Fruit fly (Drosophila melanogaster): ENCODE data around the gene SmE.

The SmE gene

dm6 chr2L:7925389-7925788 is 40.1 kb upstream of the SmE start (continued):
- TF ChIP-seq net (GFP tag; optimal IDR thresholded peaks at IDR 0.05) (peak; percentile 96), fkh (GFP tag; optimal IDR thresholded peaks at IDR 0.05) (no peak), vri (GFP tag; optimal IDR thresholded peaks at IDR 0.05) (peak; percentile 84), Sox102F (GFP tag; optimal IDR thresholded peaks at IDR 0.05) (peak; percentile 91), Sox15 (GFP tag; optimal IDR thresholded peaks at IDR 0.05) (peak; percentile 83), svp (GFP tag) (peak; percentile 95), Hr38 (GFP tag; optimal IDR thresholded peaks at IDR 0.05) (peak; percentile 74), Ets96B (tag; optimal IDR thresholded peaks at IDR 0.05) (peak; percentile 96), CG1621 (tag; optimal IDR thresholded peaks at IDR 0.05) (peak; percentile 94), topi (GFP tag; optimal IDR thresholded peaks at IDR 0.05) (peak; percentile 92), CG9139 (GFP tag; optimal IDR thresholded peaks at IDR 0.05) (peak; percentile 88), CG3032 (tag; optimal IDR thresholded peaks at IDR 0.05) (peak; percentile 94), CG8632 (GFP tag; optimal IDR thresholded peaks at IDR 0.05) (peak; percentile 89), Sox14 (GFP tag; optimal IDR thresholded peaks at IDR 0.05) (peak; percentile 97), CG32006 (GFP tag; optimal IDR thresholded peaks at IDR 0.05) (peak; percentile 98), CG6276 (GFP tag; optimal IDR thresholded peaks at IDR 0.05) (peak; percentile 96), OdsH (GFP tag; optimal IDR thresholded peaks at IDR 0.05) (peak; percentile 95), CG15336 (GFP tag; IDR thresholded peaks at IDR 0.05) (peak; percentile 98), dsx (GFP tag; optimal IDR thresholded peaks at IDR 0.05; ENCODE audit: poor library complexity, severe bottlenecking) (peak; percentile 93), Gug (GFP tag; IDR thresholded peaks at IDR 0.05) (peak; percentile 96), salr (GFP tag; optimal IDR thresholded peaks at IDR 0.05) (peak; percentile 90 to 97), CG6854 (GFP tag; optimal IDR thresholded peaks at IDR 0.05) (peak; percentile 82), fd59A (GFP tag; optimal IDR thresholded peaks at IDR 0.05) (peak; percentile 90), CG6792 (GFP tag; optimal IDR thresholded peaks at IDR 0.05) (peak; percentile 94), spab (GFP tag; optimal IDR thresholded peaks at IDR 0.05) (peak; percentile 94), CG8319 (GFP tag; optimal IDR thresholded peaks at IDR 0.05) (peak; percentile 85), CG16779 (tag; optimal IDR thresholded peaks at IDR 0.05) (peak; percentile 91), Eip75B (GFP tag; optimal IDR thresholded peaks at IDR 0.05) (peak; percentile 96), CG4318 (GFP tag; optimal IDR thresholded peaks at IDR 0.05) (peak; percentile 95)

DNA sequence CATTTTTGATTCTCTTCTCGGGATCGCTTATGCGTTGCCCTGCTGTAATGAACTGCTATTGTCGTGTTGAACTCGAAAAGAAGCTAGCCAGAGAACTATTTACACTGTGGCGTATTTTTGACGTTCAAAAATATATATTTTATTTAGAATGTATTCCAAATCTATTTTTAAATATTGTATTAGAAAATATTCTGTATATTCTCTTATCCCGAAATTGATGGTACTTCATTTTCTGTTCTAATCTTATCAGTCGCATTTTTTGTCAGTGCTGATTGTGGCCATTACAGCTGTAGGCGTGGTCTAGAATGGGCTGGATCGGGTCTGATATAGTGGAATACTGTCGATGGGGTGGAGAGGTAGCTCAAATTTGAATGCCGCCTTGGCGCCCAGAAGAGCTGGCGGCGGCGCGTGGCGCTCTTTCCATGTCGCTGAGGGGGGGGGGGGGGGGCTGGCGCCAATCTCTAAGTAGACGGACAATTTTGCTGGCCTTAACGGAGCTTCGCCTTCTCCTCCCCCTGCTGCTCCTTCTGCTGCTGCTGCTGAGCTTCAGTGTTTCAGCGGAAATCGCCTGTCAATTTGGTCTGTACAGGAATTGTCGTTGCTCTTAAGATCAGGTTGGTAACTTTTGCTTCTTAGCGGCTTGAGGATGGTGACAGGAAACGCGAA is 38.5 kb upstream of the SmE start:
- peak; percentile 35 for TF ChIP-seq Eip78C (GFP tag)
- no peak for TF ChIP-seq lz (GFP tag; optimal IDR thresholded peaks at IDR 0.05)
- TF ChIP-seq salr (GFP tag; optimal IDR thresholded peaks at IDR 0.05) = peak in 1 of 2 experiments; percentile 22
- TF ChIP-seq CG11762 (GFP tag; optimal IDR thresholded peaks at IDR 0.05; ENCODE audit: insufficient read depth) = no peak
- no peak for TF ChIP-seq fd85E (GFP tag; optimal IDR thresholded peaks at IDR 0.05)
- TF ChIP-seq CG3032 (tag; optimal IDR thresholded peaks at IDR 0.05) = peak; percentile 39
- no peak for TF ChIP-seq net (GFP tag; optimal IDR thresholded peaks at IDR 0.05)
- no peak for TF ChIP-seq cyc (GFP tag; optimal IDR thresholded peaks at IDR 0.05)
- no peak for TF ChIP-seq Lpt (GFP tag; optimal IDR thresholded peaks at IDR 0.05)
- peak; percentile 13 for TF ChIP-seq CG6808 (GFP tag; optimal IDR thresholded peaks at IDR 0.05)
- TF ChIP-seq CG31627 (GFP tag; optimal IDR thresholded peaks at IDR 0.05) = no peak
- peak; percentile 8 for TF ChIP-seq spab (GFP tag; optimal IDR thresholded peaks at IDR 0.05)
- TF ChIP-seq CG6163 (GFP tag; IDR thresholded peaks at IDR 0.05) = peak; percentile 36; the same call in 1 of the 3 replicates
- no peak for TF ChIP-seq CG4318 (GFP tag; optimal IDR thresholded peaks at IDR 0.05)
- TF ChIP-seq eg (GFP tag; IDR thresholded peaks at IDR 0.05) = no peak
- TF ChIP-seq dac (GFP tag; optimal IDR thresholded peaks at IDR 0.05) = no peak
- no peak for TF ChIP-seq Blimp-1 (GFP tag; optimal IDR thresholded peaks at IDR 0.05)
- no peak for TF ChIP-seq Eip93F (GFP tag; optimal IDR thresholded peaks at IDR 0.05)
- peak; percentile 8 for TF ChIP-seq CG8632 (GFP tag; optimal IDR thresholded peaks at IDR 0.05)
- TF ChIP-seq CG34406 (GFP tag; optimal IDR thresholded peaks at IDR 0.05) = no peak
- TF ChIP-seq Ets96B (tag; optimal IDR thresholded peaks at IDR 0.05) = peak; percentile 46
- peak; percentile 42 for TF ChIP-seq dsx (GFP tag; optimal IDR thresholded peaks at IDR 0.05; ENCODE audit: poor library complexity, severe bottlenecking)
- TF ChIP-seq CG3919 (GFP tag; optimal IDR thresholded peaks at IDR 0.05) = no peak
- TF ChIP-seq CG8319 (GFP tag; optimal IDR thresholded peaks at IDR 0.05) = no peak
- TF ChIP-seq Smox (GFP tag; optimal IDR thresholded peaks at IDR 0.05) = no peak
- no peak for TF ChIP-seq Met (GFP tag; optimal IDR thresholded peaks at IDR 0.05)
- no peak for TF ChIP-seq svp (GFP tag)
- TF ChIP-seq Sox102F (GFP tag; optimal IDR thresholded peaks at IDR 0.05) = no peak
- peak; percentile 48 for TF ChIP-seq CG1621 (tag; optimal IDR thresholded peaks at IDR 0.05)
- no peak for TF ChIP-seq acj6 (GFP tag; optimal IDR thresholded peaks at IDR 0.05)
- peak; percentile 38; the same call in 1 of the 3 replicates for TF ChIP-seq CG8119 (GFP tag; IDR thresholded peaks at IDR 0.05)
- TF ChIP-seq CG32006 (GFP tag; optimal IDR thresholded peaks at IDR 0.05) = peak; percentile 47
- peak; percentile 4 for TF ChIP-seq CG6792 (GFP tag; optimal IDR thresholded peaks at IDR 0.05)
- TF ChIP-seq Eip75B (GFP tag; optimal IDR thresholded peaks at IDR 0.05) = no peak
